Fruit fly (Drosophila melanogaster) whole organism, embryonic: ENCODE data around the gene Swip-1.

Source experiments
- B-H1 ChIP-seq: fragments of 200-800 bp; sonication (Bioruptor generic); IDR thresholded peaks from 3 replicates; pipeline ENCODE4 v1.3.6; 2022; ENCODE audit warnings: missing biosample characterization, missing genetic modification characterization
- CG11247 ChIP-seq: fragments of 200-800 bp; sonication (Bioruptor generic); IDR thresholded peaks from 2 replicates; pipeline ENCODE4 v1.3.6; 2022; ENCODE audit warnings: missing biosample characterization, missing genetic modification characterization
- CG12769 ChIP-seq: fragments of 200-800 bp; sonication (Bioruptor generic); optimal IDR thresholded peaks from 2 replicates; lab custom pipeline; 2019; ENCODE audit warnings: missing biosample characterization, mild to moderate bottlenecking, missing genetic modification characterization, moderate library complexity
- CG14965 ChIP-seq: fragments of 200-800 bp; sonication (Bioruptor generic); optimal IDR thresholded peaks from 2 replicates; lab custom pipeline; 2016; ENCODE audit warnings: missing biosample characterization, missing genetic modification characterization, borderline replicate concordance
- CG17568 ChIP-seq: fragments of 200-800 bp; sonication (Bioruptor generic); optimal IDR thresholded peaks from 2 replicates; lab custom pipeline; 2018; ENCODE audit warnings: missing biosample characterization, mild to moderate bottlenecking, missing genetic modification characterization, moderate library complexity
- CG18599 ChIP-seq: fragments of 200-800 bp; sonication (Bioruptor generic); optimal IDR thresholded peaks from 3 replicates; lab custom pipeline; 2017; ENCODE audit warnings: missing biosample characterization, missing genetic modification characterization, mild to moderate bottlenecking, moderate library complexity, missing genetic modification reagents
- CG2875 ChIP-seq: fragments of 200-800 bp; sonication (Bioruptor generic); optimal IDR thresholded peaks from 2 replicates; lab custom pipeline; 2017; ENCODE audit warnings: missing biosample characterization, mild to moderate bottlenecking, missing genetic modification characterization, missing genetic modification reagents
- CG3281 ChIP-seq: fragments of 200-800 bp; sonication (Bioruptor generic); optimal IDR thresholded peaks from 3 replicates; lab custom pipeline; 2017; ENCODE audit warnings: missing biosample characterization, mild to moderate bottlenecking, missing genetic modification characterization
- CG34224 ChIP-seq: fragments of 200-800 bp; sonication (Bioruptor generic); IDR thresholded peaks from 3 replicates; pipeline ENCODE4 v1.3.6; 2022; ENCODE audit warnings: missing biosample characterization, missing genetic modification characterization; ENCODE audit not compliant: partially characterized antibody
- CG4282 ChIP-seq: fragments of 200-800 bp; sonication (Bioruptor generic); optimal IDR thresholded peaks from 2 replicates; lab custom pipeline; 2016; ENCODE audit warnings: missing biosample characterization, missing genetic modification characterization
- CG7963 ChIP-seq: fragments of 200-800 bp; sonication (Bioruptor generic); IDR thresholded peaks from 3 replicates; pipeline ENCODE4 v1.3.6; 2022; ENCODE audit warnings: missing biosample characterization, missing genetic modification characterization; ENCODE audit not compliant: partially characterized antibody
- CG8765 ChIP-seq: fragments of 200-800 bp; sonication (Bioruptor generic); IDR thresholded peaks from 2 replicates; pipeline ENCODE4 v1.3.6; 2022; ENCODE audit warnings: missing biosample characterization, missing genetic modification characterization
- CG9817 ChIP-seq: fragments of 200-800 bp; sonication (Bioruptor generic); optimal IDR thresholded peaks from 2 replicates; lab custom pipeline; 2018; ENCODE audit warnings: missing biosample characterization, mild to moderate bottlenecking, missing genetic modification characterization, moderate library complexity
- D19A ChIP-seq: fragments of 200-800 bp; optimal IDR thresholded peaks from 3 replicates; lab custom pipeline; 2019; ENCODE audit warnings: missing biosample characterization, mild to moderate bottlenecking, missing genetic modification characterization, moderate library complexity
- Dad ChIP-seq: fragments of 200-800 bp; sonication (Bioruptor generic); optimal IDR thresholded peaks from 3 replicates; lab custom pipeline; 2016; ENCODE audit warnings: missing biosample characterization, missing genetic modification characterization
- Dbx ChIP-seq: fragments of 200-800 bp; sonication (Bioruptor generic); IDR thresholded peaks from 3 replicates; pipeline ENCODE4 v1.3.6; 2022; ENCODE audit warnings: missing biosample characterization, missing genetic modification characterization
- Dref ChIP-seq: fragments of 200-800 bp; sonication (Bioruptor generic); IDR thresholded peaks from 2 replicates; pipeline ENCODE4 v1.3.6; 2022; ENCODE audit warnings: missing biosample characterization, missing genetic modification characterization
- Drgx ChIP-seq: fragments of 200-800 bp; sonication (Bioruptor generic); IDR thresholded peaks from 2 replicates; pipeline ENCODE4 v1.3.6; 2022; ENCODE audit warnings: missing biosample characterization, missing genetic modification characterization
- Fer1 ChIP-seq: fragments of 200-800 bp; sonication (Bioruptor generic); optimal IDR thresholded peaks from 2 replicates; lab custom pipeline; 2017; ENCODE audit warnings: missing biosample characterization, mild to moderate bottlenecking, missing genetic modification characterization
- HLH3B ChIP-seq: fragments of 200-800 bp; sonication (Bioruptor generic); IDR thresholded peaks from 2 replicates; pipeline ENCODE4 v1.3.6; 2022; ENCODE audit warnings: missing biosample characterization, missing genetic modification characterization
- Hmx ChIP-seq: fragments of 200-800 bp; sonication (Bioruptor generic); optimal IDR thresholded peaks from 2 replicates; lab custom pipeline; 2016; ENCODE audit warnings: missing biosample characterization, missing genetic modification characterization
- Mad ChIP-seq: fragments of 200-800 bp; sonication (Bioruptor generic); optimal IDR thresholded peaks from 2 replicates; lab custom pipeline; 2016; ENCODE audit warnings: missing biosample characterization, missing genetic modification characterization
- Nf-YA ChIP-seq: fragments of 200-800 bp; sonication (Bioruptor generic); IDR thresholded peaks from 2 replicates; pipeline ENCODE4 v1.3.6; 2022; ENCODE audit warnings: missing biosample characterization, missing genetic modification characterization
- Ptx1 ChIP-seq: fragments of 200-800 bp; sonication (Bioruptor generic); IDR thresholded peaks from 2 replicates; pipeline ENCODE4 v1.3.6; 2022; ENCODE audit warnings: missing biosample characterization, missing genetic modification characterization
- Sin3A ChIP-seq: fragments of >200 bp; optimal IDR thresholded peaks from 2 replicates; lab custom pipeline; 2018
- Six4 ChIP-seq: fragments of 200-800 bp; sonication (Bioruptor generic); optimal IDR thresholded peaks from 2 replicates; lab custom pipeline; 2016; ENCODE audit warnings: missing biosample characterization, missing genetic modification characterization
- Sox102F ChIP-seq: fragments of 200-800 bp; sonication (Bioruptor generic); optimal IDR thresholded peaks from 2 replicates; lab custom pipeline; 2018; ENCODE audit warnings: missing biosample characterization, mild to moderate bottlenecking, missing genetic modification characterization, moderate library complexity
- Spps ChIP-seq: fragments of 200-800 bp; sonication (Bioruptor generic); optimal IDR thresholded peaks from 2 replicates; lab custom pipeline; 2018; ENCODE audit warnings: missing biosample characterization, mild to moderate bottlenecking, missing genetic modification characterization
- Sry-δ ChIP-seq: fragments of 200-800 bp; sonication (Bioruptor generic); optimal IDR thresholded peaks from 2 replicates; lab custom pipeline; 2016; ENCODE audit warnings: missing biosample characterization, missing genetic modification characterization
- az2 ChIP-seq: fragments of 200-800 bp; sonication (Bioruptor generic); optimal IDR thresholded peaks from 3 replicates; lab custom pipeline; 2016; ENCODE audit warnings: missing biosample characterization, missing genetic modification characterization
- bbx ChIP-seq: fragments of 200-800 bp; sonication (Bioruptor generic); IDR thresholded peaks from 2 replicates; pipeline ENCODE4 v1.3.6; 2022; ENCODE audit warnings: missing biosample characterization, missing genetic modification characterization; ENCODE audit not compliant: partially characterized antibody
- chm ChIP-seq: fragments of 200-800 bp; sonication (Bioruptor generic); IDR thresholded peaks from 2 replicates; pipeline ENCODE4 v1.3.6; 2022; ENCODE audit warnings: missing biosample characterization, missing genetic modification characterization
- crc ChIP-seq: fragments of 200-800 bp; sonication (Bioruptor generic); optimal IDR thresholded peaks from 2 replicates; lab custom pipeline; 2016; ENCODE audit warnings: missing biosample characterization, missing genetic modification characterization
- eve ChIP-seq, 2 experiments: fragments of >200 bp; optimal IDR thresholded peaks; 2 replicates each; lab custom pipeline; 2017; ENCODE audit warnings: missing biosample characterization in 2 of 2, missing genetic modification characterization in 2 of 2
- fd102C ChIP-seq: fragments of 200-800 bp; sonication (Bioruptor generic); optimal IDR thresholded peaks from 2 replicates; lab custom pipeline; 2018; ENCODE audit warnings: missing biosample characterization, mild to moderate bottlenecking, missing genetic modification characterization, moderate library complexity
- fd3F ChIP-seq: fragments of 200-800 bp; sonication (Bioruptor generic); optimal IDR thresholded peaks from 2 replicates; lab custom pipeline; 2018; ENCODE audit warnings: missing biosample characterization, mild to moderate bottlenecking, missing genetic modification characterization, moderate library complexity
- gro ChIP-seq: fragments of 200-800 bp; sonication (Bioruptor generic); optimal IDR thresholded peaks from 2 replicates; lab custom pipeline; 2016; ENCODE audit warnings: missing biosample characterization, missing genetic modification characterization
- hbn ChIP-seq: fragments of 200-800 bp; sonication (Bioruptor generic); IDR thresholded peaks from 2 replicates; pipeline ENCODE4 v1.3.6; 2022; ENCODE audit warnings: missing biosample characterization, missing genetic modification characterization; ENCODE audit not compliant: partially characterized antibody
- luna ChIP-seq: fragments of 200-800 bp; sonication (Bioruptor generic); optimal IDR thresholded peaks from 2 replicates; lab custom pipeline; 2016; ENCODE audit warnings: missing biosample characterization, missing genetic modification characterization
- odd ChIP-seq: fragments of 200-800 bp; sonication (Bioruptor generic); optimal IDR thresholded peaks from 2 replicates; lab custom pipeline; 2017; ENCODE audit warnings: missing biosample characterization, mild to moderate bottlenecking, missing genetic modification characterization
- pan ChIP-seq, 4 experiments: fragments of >200 bp in 3 of 4; fragments of 200-800 bp in 1 of 4; sonication (Bioruptor generic) in 1 of 4; optimal IDR thresholded peaks in 3 of 4; IDR thresholded peaks in 1 of 4; 2 replicates each; pipeline versions ENCODE4 v1.3.6 to Lab custom; 2017 to 2022; ENCODE audit warnings: missing biosample characterization in 2 of 4, missing genetic modification characterization in 2 of 4, mixed read lengths in 1 of 4
- pnt ChIP-seq: fragments of 200-800 bp; sonication (Bioruptor generic); optimal IDR thresholded peaks from 3 replicates; lab custom pipeline; 2016; ENCODE audit warnings: missing biosample characterization, missing genetic modification characterization
- ranshi ChIP-seq: fragments of 200-800 bp; sonication (Bioruptor generic); IDR thresholded peaks from 2 replicates; pipeline ENCODE4 v1.3.6; 2022; ENCODE audit warnings: missing biosample characterization, missing genetic modification characterization
- repo ChIP-seq: fragments of 200-800 bp; sonication (Bioruptor generic); optimal IDR thresholded peaks from 2 replicates; lab custom pipeline; 2016; ENCODE audit warnings: missing biosample characterization, missing genetic modification characterization
- sim ChIP-seq: fragments of 200-800 bp; sonication (Bioruptor generic); IDR thresholded peaks from 2 replicates; pipeline ENCODE4 v1.3.6; 2022; ENCODE audit warnings: missing biosample characterization, missing genetic modification characterization
- slp2 ChIP-seq: fragments of 200-800 bp; sonication (Bioruptor generic); optimal IDR thresholded peaks from 2 replicates; lab custom pipeline; 2016; ENCODE audit warnings: missing biosample characterization, missing genetic modification characterization
- tgo ChIP-seq: fragments of 200-800 bp; sonication (Bioruptor generic); IDR thresholded peaks from 3 replicates; pipeline ENCODE4 v1.3.6; 2022; ENCODE audit warnings: missing biosample characterization, missing genetic modification characterization
- twi ChIP-seq: fragments of 200-800 bp; optimal IDR thresholded peaks from 2 replicates; lab custom pipeline; 2019; ENCODE audit warnings: missing biosample characterization, mild to moderate bottlenecking, missing genetic modification characterization, moderate library complexity
- vvl ChIP-seq: fragments of 200-800 bp; sonication (Bioruptor generic); IDR thresholded peaks from 2 replicates; pipeline ENCODE4 v1.3.6; 2022; ENCODE audit warnings: missing biosample characterization, missing genetic modification characterization

Swip-1 gene

DNA sequence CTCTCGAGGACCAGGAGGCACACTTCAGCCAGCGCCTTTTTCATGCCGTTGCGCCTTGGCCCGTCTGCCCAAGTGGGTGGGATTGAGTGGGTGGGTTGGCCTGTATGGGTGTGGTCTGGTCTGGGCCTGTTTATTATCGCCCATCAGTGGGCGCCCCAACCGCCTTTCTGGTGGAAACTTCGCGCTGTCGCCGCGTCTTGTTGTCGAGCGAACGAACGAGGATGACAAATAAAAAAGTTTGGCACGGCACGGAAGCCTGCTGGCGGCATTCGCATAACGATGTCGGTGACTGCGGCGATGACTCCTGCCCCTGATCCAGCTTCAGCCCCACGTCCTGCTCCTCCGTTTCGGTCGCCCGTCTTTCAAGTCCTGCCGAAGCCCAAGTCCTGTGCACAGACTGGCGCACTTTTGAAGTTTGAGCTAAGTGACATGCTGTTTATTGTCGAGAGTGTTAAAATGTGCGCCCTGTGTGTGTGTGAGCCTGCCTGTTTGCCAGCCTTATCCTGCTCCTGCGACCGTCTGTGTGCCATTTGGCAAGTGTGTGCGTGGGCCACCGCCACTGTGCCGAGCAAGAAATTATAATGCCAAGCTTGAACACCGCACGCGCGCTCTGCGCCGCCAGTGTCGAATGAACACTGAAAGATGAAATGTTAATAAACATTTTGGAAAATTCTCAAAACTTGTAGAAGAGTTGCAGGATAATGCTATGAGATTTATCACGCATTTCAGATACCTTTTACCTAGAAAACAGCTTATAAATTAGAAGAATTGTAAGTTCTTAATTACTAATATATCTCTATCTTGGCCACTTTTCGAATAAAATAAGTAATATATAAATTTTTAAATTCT lies 27.2 kb upstream of the Swip-1 start (continued):
- TF ChIP-seq Sox102F (peak; percentile 78), bbx (no peak), ranshi (GFP tag; lab: Robert Waterston, UW) (peak; percentile 51; the same call in 1 of the 2 replicates), luna (GFP tag; lab: Kevin White, UChicago) (no peak), twi (tag; lab: Kevin White, UChicago) (peak; percentile 39), Nf-YA (GFP tag; lab: Robert Waterston, UW) (no peak), vvl (GFP tag; lab: Robert Waterston, UW) (peak; percentile 76), Spps (tag; lab: Kevin White, UChicago) (no peak), CG14965 (GFP tag; lab: Kevin White, UChicago) (no peak), Dref (GFP tag; lab: Robert Waterston, UW) (no peak), fd3F (GFP tag; lab: Kevin White, UChicago) (peak; percentile 65), eve (GFP tag; optimal IDR thresholded peaks at IDR 0.05; lab: Kevin White, UChicago) (no peak), Hmx (GFP tag; lab: Kevin White, UChicago) (no peak), B-H1 (GFP tag; lab: Robert Waterston, UW) (no peak), CG17568 (GFP tag; lab: Kevin White, UChicago) (peak; percentile 18), CG11247 (GFP tag; lab: Robert Waterston, UW) (peak; percentile 26; the same call in 1 of the 2 replicates), Sry-δ (GFP tag; lab: Kevin White, UChicago) (no peak), repo (GFP tag; lab: Kevin White, UChicago) (no peak), Dbx (peak; percentile 58), CG18599 (GFP tag; lab: Kevin White, UChicago) (peak; percentile 93), tgo (GFP tag; lab: Robert Waterston, UW) (peak; percentile 48; the same call in 1 of the 3 replicates), pan (optimal IDR thresholded peaks at IDR 0.05; lab: Kevin White, UChicago) (no peak), pan (GFP tag; optimal IDR thresholded peaks at IDR 0.05 in 1 of 2, IDR thresholded peaks at IDR 0.05 in 1 of 2) (peak in 1 of 2 experiments; percentile 67), Drgx (GFP tag; lab: Robert Waterston, UW) (peak; percentile 9; the same call in 1 of the 2 replicates), crc (no peak), pnt (GFP tag; lab: Kevin White, UChicago) (no peak), Fer1 (GFP tag; lab: Kevin White, UChicago) (peak; percentile 91), fd102C (GFP tag; lab: Kevin White, UChicago) (no peak), CG3281 (GFP tag; lab: Kevin White, UChicago) (peak; percentile 87), hbn (GFP tag; lab: Robert Waterston, UW) (no peak), CG4282 (GFP tag; lab: Kevin White, UChicago) (no peak), Ptx1 (GFP tag; lab: Robert Waterston, UW) (peak; percentile 73), Mad (GFP tag; lab: Kevin White, UChicago) (no peak), D19A (peak; percentile 69), odd (peak; percentile 78), gro (GFP tag; lab: Kevin White, UChicago) (no peak), Dad (GFP tag; lab: Kevin White, UChicago) (no peak), az2 (peak; percentile 63), CG7963 (GFP tag; lab: Robert Waterston, UW) (no peak), Sin3A (no peak), chm (no peak), CG9817 (tag; lab: Kevin White, UChicago) (peak; percentile 66), CG34224 (GFP tag; lab: Robert Waterston, UW) (no peak), sim (no peak), Six4 (GFP tag; lab: Kevin White, UChicago) (no peak), HLH3B (GFP tag; lab: Robert Waterston, UW) (peak; percentile 70), CG2875 (peak; percentile 28), CG12769 (tag; lab: Kevin White, UChicago) (no peak), slp2 (GFP tag; lab: Kevin White, UChicago) (no peak), CG8765 (GFP tag; lab: Robert Waterston, UW) (no peak)
